Worm (Caenorhabditis elegans) whole organism, L3 larva: ENCODE results near the gene M195.2.

Experiments
- R02D3.7 ChIP-seq: fragments of 150-350 bp; optimal IDR thresholded peaks from 2 replicates; lab custom pipeline; 2014; ENCODE audit warnings: missing biosample characterization, missing genetic modification characterization
- ama-1 ChIP-seq: fragments of 150-350 bp; optimal IDR thresholded peaks from 2 replicates; lab custom pipeline; 2018
- egl-27 ChIP-seq: sonication (generic microtip); optimal IDR thresholded peaks from 4 replicates; lab custom pipeline; 2017; ENCODE audit warnings: missing biosample characterization, missing genetic modification reagents, missing genetic modification characterization
- fkh-10 ChIP-seq: sonication (generic microtip); optimal IDR thresholded peaks from 2 replicates; lab custom pipeline; 2017; ENCODE audit warnings: missing biosample characterization, missing genetic modification reagents, missing genetic modification characterization
- jun-1 ChIP-seq: fragments of 150-350 bp; optimal IDR thresholded peaks from 2 replicates; lab custom pipeline; 2014; ENCODE audit warnings: missing biosample characterization, missing genetic modification reagents, missing genetic modification characterization
- lin-15B ChIP-seq: fragments of 150-350 bp; optimal IDR thresholded peaks from 2 replicates; lab custom pipeline; 2014; ENCODE audit warnings: missing biosample characterization, missing genetic modification characterization
- nhr-11 ChIP-seq: fragments of 150-350 bp; optimal IDR thresholded peaks from 2 replicates; lab custom pipeline; 2014; ENCODE audit warnings: missing biosample characterization, missing genetic modification characterization
- nhr-237 ChIP-seq: fragments of 150-350 bp; optimal IDR thresholded peaks from 2 replicates; lab custom pipeline; 2014; ENCODE audit warnings: missing biosample characterization, missing genetic modification characterization
- nhr-25 ChIP-seq: sonication (generic microtip); optimal IDR thresholded peaks from 2 replicates; lab custom pipeline; 2017; ENCODE audit warnings: missing biosample characterization, missing genetic modification characterization
- skn-1 ChIP-seq: fragments of 150-350 bp; optimal IDR thresholded peaks from 2 replicates; lab custom pipeline; 2014; ENCODE audit warnings: missing biosample characterization, missing genetic modification characterization
- snpc-4 ChIP-seq: fragments of 150-350 bp; optimal IDR thresholded peaks from 2 replicates; lab custom pipeline; 2014; ENCODE audit warnings: missing biosample characterization, missing genetic modification characterization
- tbx-2 ChIP-seq: sonication (generic microtip); optimal IDR thresholded peaks from 2 replicates; lab custom pipeline; 2016; ENCODE audit warnings: mild to moderate bottlenecking, missing genetic modification characterization, missing compliant biosample characterization
- ztf-11 ChIP-seq: fragments of 150-350 bp; optimal IDR thresholded peaks from 2 replicates; lab custom pipeline; 2014; ENCODE audit warnings: missing biosample characterization, missing genetic modification characterization

- no peak for TF ChIP-seq skn-1
- TF ChIP-seq fkh-10 (GFP tag; lab: Kevin White, UChicago): no peak
- no peak for TF ChIP-seq nhr-11 (tag; lab: Kevin White, UChicago)
- TF ChIP-seq egl-27 (tag; lab: Kevin White, UChicago): no peak
- TF ChIP-seq ztf-11 (tag; lab: Kevin White, UChicago): no peak
- TF ChIP-seq snpc-4: no peak
- TF ChIP-seq R02D3.7 (tag; lab: Kevin White, UChicago): no peak
- TF ChIP-seq jun-1 (tag; lab: Kevin White, UChicago): no peak
- no peak for TF ChIP-seq tbx-2
- no peak for TF ChIP-seq ama-1 (lab: Kevin White, UChicago)
- TF ChIP-seq lin-15B (tag; lab: Kevin White, UChicago): no peak
- no peak for TF ChIP-seq nhr-237 (tag; lab: Kevin White, UChicago)
- TF ChIP-seq nhr-25 (tag; lab: Kevin White, UChicago): peak; percentile 50
Observed at ce11 chrII:8409538-8409937, 49.0 kb downstream of the M195.2 start.
